Worm (Caenorhabditis elegans) whole organism, early embryonic: ENCODE results near the gene B0334.4.

Experiments
- B0310.2 ChIP-seq: sonication (generic microtip); optimal IDR thresholded peaks from 2 replicates; lab custom pipeline; 2016; ENCODE audit warnings: mild to moderate bottlenecking, missing genetic modification characterization, missing compliant biosample characterization
- F13C5.2 ChIP-seq: sonication (generic microtip); optimal IDR thresholded peaks from 2 replicates; lab custom pipeline; 2017; ENCODE audit warnings: mild to moderate bottlenecking, missing genetic modification characterization, inconsistent platforms, missing compliant biosample characterization
- aly-1 ChIP-seq: sonication (generic microtip); optimal IDR thresholded peaks from 2 replicates; lab custom pipeline; 2016; ENCODE audit warnings: missing genetic modification characterization, missing compliant biosample characterization
- ama-1 ChIP-seq: fragments of 150-350 bp; optimal IDR thresholded peaks from 2 replicates; lab custom pipeline; 2014
- ceh-13 ChIP-seq: fragments of 200-800 bp; sonication (Bioruptor generic); optimal IDR thresholded peaks from 2 replicates; lab custom pipeline; 2018; ENCODE audit warnings: mild to moderate bottlenecking, missing genetic modification characterization, missing compliant biosample characterization
- ceh-36 ChIP-seq: sonication (generic microtip); optimal IDR thresholded peaks from 2 replicates; lab custom pipeline; 2016; ENCODE audit warnings: missing genetic modification characterization, inconsistent platforms, missing compliant biosample characterization
- ets-7 ChIP-seq: sonication (generic microtip); optimal IDR thresholded peaks from 2 replicates; lab custom pipeline; 2016; ENCODE audit warnings: missing genotype, missing genetic modification characterization, missing compliant biosample characterization
- flt-1 ChIP-seq: fragments of 200-800 bp; sonication (Bioruptor generic); IDR thresholded peaks from 2 replicates; pipeline ENCODE4 v1.3.6; 2022; ENCODE audit warnings: missing genetic modification characterization, missing compliant biosample characterization
- hmbx-1 ChIP-seq: sonication (generic microtip); optimal IDR thresholded peaks from 2 replicates; lab custom pipeline; 2016; ENCODE audit warnings: mild to moderate bottlenecking, missing genetic modification characterization, missing compliant biosample characterization
- hmg-4 ChIP-seq: fragments of 200-800 bp; sonication (Bioruptor generic); optimal IDR thresholded peaks from 2 replicates; lab custom pipeline; 2018; ENCODE audit warnings: mild to moderate bottlenecking, missing genetic modification characterization, missing compliant biosample characterization
- hnd-1 ChIP-seq: sonication (generic microtip); optimal IDR thresholded peaks from 2 replicates; lab custom pipeline; 2016; ENCODE audit warnings: missing genetic modification characterization, missing compliant biosample characterization
- pes-1 ChIP-seq: fragments of 200-800 bp; sonication (Bioruptor generic); IDR thresholded peaks from 2 replicates; pipeline ENCODE4 v1.3.6; 2022; ENCODE audit warnings: missing genetic modification reagents, missing genetic modification characterization, missing compliant biosample characterization
- scrt-1 ChIP-seq: fragments of 200-800 bp; sonication (Bioruptor generic); IDR thresholded peaks from 2 replicates; pipeline ENCODE4 v1.3.6; 2022; ENCODE audit warnings: missing genetic modification characterization, missing compliant biosample characterization
- sea-1 ChIP-seq: fragments of 200-800 bp; sonication (Bioruptor generic); conservative IDR thresholded peaks from 2 replicates; pipeline ENCODE4 v1.3.6; 2022; ENCODE audit warnings: missing genetic modification characterization, missing compliant biosample characterization
- tbx-11 ChIP-seq: fragments of 200-800 bp; sonication (Bioruptor generic); IDR thresholded peaks from 2 replicates; pipeline ENCODE4 v1.3.6; 2022; ENCODE audit warnings: missing genetic modification characterization, missing compliant biosample characterization
- tbx-37 ChIP-seq: fragments of 200-800 bp; sonication (Bioruptor generic); conservative IDR thresholded peaks from 2 replicates; pipeline ENCODE4 v1.3.6; 2022; ENCODE audit warnings: missing genetic modification reagents, missing genetic modification characterization, missing compliant biosample characterization
- tra-4 ChIP-seq: sonication (generic microtip); optimal IDR thresholded peaks from 2 replicates; lab custom pipeline; 2017; ENCODE audit warnings: missing genetic modification characterization, missing compliant biosample characterization

B0334.4 gene

ce11 chrII:11533716-11534115 is 38.2 kb downstream of the B0334.4 start, which contains the start of gene mdt-8:
mdt-8 (minus strand) TSS chrII:11533816.
- TF ChIP-seq ceh-13 (GFP tag; lab: Kevin White, UChicago), result no peak
- no peak for TF ChIP-seq hmbx-1 (tag; lab: Kevin White, UChicago)
- TF ChIP-seq tbx-11, result no peak
- TF ChIP-seq ets-7 (tag; lab: Kevin White, UChicago), result no peak
- TF ChIP-seq F13C5.2 (tag; lab: Kevin White, UChicago), result no peak
- TF ChIP-seq hnd-1, result no peak
- no peak for TF ChIP-seq tbx-37 (GFP tag; lab: Robert Waterston, UW)
- TF ChIP-seq scrt-1 (GFP tag; lab: Robert Waterston, UW), result no peak
- TF ChIP-seq ama-1 (lab: Kevin White, UChicago), result no peak
- no peak for TF ChIP-seq ceh-36 (tag; lab: Kevin White, UChicago)
- no peak for TF ChIP-seq hmg-4 (GFP tag; lab: Kevin White, UChicago)
- TF ChIP-seq flt-1, result no peak
- no peak for TF ChIP-seq pes-1 (GFP tag; lab: Robert Waterston, UW)
- no peak for TF ChIP-seq sea-1 (GFP tag; lab: Robert Waterston, UW)
- no peak for TF ChIP-seq tra-4 (tag; lab: Kevin White, UChicago)
- TF ChIP-seq aly-1 (tag; lab: Kevin White, UChicago), result no peak
- no peak for TF ChIP-seq B0310.2 (tag; lab: Kevin White, UChicago)

- TF ChIP-seq scrt-1 (GFP tag; lab: Robert Waterston, UW) (peak; percentile 71; the same call in 1 of the 2 replicates), ceh-13 (GFP tag; lab: Kevin White, UChicago) (peak; percentile 14), tbx-37 (GFP tag; lab: Robert Waterston, UW) (peak; percentile 86), flt-1 (peak; percentile 82), pes-1 (GFP tag; lab: Robert Waterston, UW) (peak; percentile 86), ets-7 (tag; lab: Kevin White, UChicago) (peak; percentile 70), hnd-1 (peak; percentile 36), tbx-11 (peak; percentile 63), sea-1 (GFP tag; lab: Robert Waterston, UW) (peak; percentile 79), hmg-4 (GFP tag; lab: Kevin White, UChicago) (peak; percentile 13)
These were observed 39.1 kb downstream of the B0334.4 start, which contains the start of gene Y62F5A.12 for ce11 chrII:11534429-11535099. Y62F5A.12 (minus strand) TSS chrII:11534479.

ce11 chrII:11535429-11535828 is 39.9 kb downstream of the B0334.4 start:
- TF ChIP-seq sea-1 (GFP tag; lab: Robert Waterston, UW), result peak; percentile 56; the same call in 1 of the 2 replicates
- 0 out of 2 replicates have a peak, but pooled peaks have one; percentile 7 for TF ChIP-seq pes-1 (GFP tag; lab: Robert Waterston, UW)
- TF ChIP-seq hmbx-1 (tag; lab: Kevin White, UChicago), result no peak
- TF ChIP-seq ceh-36 (tag; lab: Kevin White, UChicago), result peak; percentile 11
- no peak for TF ChIP-seq ceh-13 (GFP tag; lab: Kevin White, UChicago)
- peak; percentile 35; the same call in 1 of the 2 replicates for TF ChIP-seq flt-1
- TF ChIP-seq tbx-11, result no peak
- no peak for TF ChIP-seq F13C5.2 (tag; lab: Kevin White, UChicago)
- no peak for TF ChIP-seq aly-1 (tag; lab: Kevin White, UChicago)
- no peak for TF ChIP-seq ets-7 (tag; lab: Kevin White, UChicago)
- 0 out of 2 replicates have a peak, but pooled peaks have one; percentile 4 for TF ChIP-seq tbx-37 (GFP tag; lab: Robert Waterston, UW)
- TF ChIP-seq B0310.2 (tag; lab: Kevin White, UChicago), result no peak
- TF ChIP-seq scrt-1 (GFP tag; lab: Robert Waterston, UW), result no peak
- peak; percentile 74 for TF ChIP-seq hmg-4 (GFP tag; lab: Kevin White, UChicago)
- no peak for TF ChIP-seq hnd-1
- TF ChIP-seq tra-4 (tag; lab: Kevin White, UChicago), result no peak
- no peak for TF ChIP-seq ama-1 (lab: Kevin White, UChicago)

- TF ChIP-seq ama-1 (lab: Kevin White, UChicago) (no peak), F13C5.2 (tag; lab: Kevin White, UChicago) (no peak), sea-1 (GFP tag; lab: Robert Waterston, UW) (no peak)
These were observed 40.4 kb downstream of the B0334.4 start for ce11 chrII:11535924-11536323.

ce11 chrII:11536505-11536904 is 41.0 kb downstream of the B0334.4 start:
- no peak for TF ChIP-seq pes-1 (GFP tag; lab: Robert Waterston, UW)
- TF ChIP-seq hnd-1, result no peak
- no peak for TF ChIP-seq ceh-36 (tag; lab: Kevin White, UChicago)
- TF ChIP-seq flt-1, result no peak
- no peak for TF ChIP-seq tbx-37 (GFP tag; lab: Robert Waterston, UW)
- TF ChIP-seq ama-1 (lab: Kevin White, UChicago), result no peak
- no peak for TF ChIP-seq scrt-1 (GFP tag; lab: Robert Waterston, UW)

ce11 chrII:11537115-11537514 is 41.6 kb downstream of the B0334.4 start:
- no peak for TF ChIP-seq ama-1 (lab: Kevin White, UChicago)
- TF ChIP-seq ceh-36 (tag; lab: Kevin White, UChicago), result no peak
- no peak for TF ChIP-seq scrt-1 (GFP tag; lab: Robert Waterston, UW)
- TF ChIP-seq ets-7 (tag; lab: Kevin White, UChicago), result peak; percentile 33
- TF ChIP-seq aly-1 (tag; lab: Kevin White, UChicago), result no peak
- TF ChIP-seq hmg-4 (GFP tag; lab: Kevin White, UChicago), result peak; percentile 43

- TF ChIP-seq tbx-37 (GFP tag; lab: Robert Waterston, UW) (no peak), B0310.2 (tag; lab: Kevin White, UChicago) (peak; percentile 76), ceh-13 (GFP tag; lab: Kevin White, UChicago) (no peak), flt-1 (peak; percentile 9; the same call in 1 of the 2 replicates), hmbx-1 (tag; lab: Kevin White, UChicago) (peak; percentile 66), F13C5.2 (tag; lab: Kevin White, UChicago) (no peak), tbx-11 (no peak), ets-7 (tag; lab: Kevin White, UChicago) (no peak), hnd-1 (no peak), pes-1 (GFP tag; lab: Robert Waterston, UW) (peak; percentile 71), aly-1 (tag; lab: Kevin White, UChicago) (no peak), hmg-4 (GFP tag; lab: Kevin White, UChicago) (peak; percentile 69), tra-4 (tag; lab: Kevin White, UChicago) (no peak), sea-1 (GFP tag; lab: Robert Waterston, UW) (peak; percentile 46; the same call in 1 of the 2 replicates), ama-1 (lab: Kevin White, UChicago) (peak; percentile 98), ceh-36 (tag; lab: Kevin White, UChicago) (peak; percentile 32), scrt-1 (GFP tag; lab: Robert Waterston, UW) (no peak)
These were observed 42.1 kb downstream of the B0334.4 start for ce11 chrII:11537606-11538016.
